Worm (Caenorhabditis elegans): ENCODE measurements around the gene T05C7.7.
"Not testable (repeated sequence)": the region's sequence is repeated elsewhere in the genome, so short reads cannot be mapped to it uniquely, and the experiment has no call there.

Gene T05C7.7

DNA sequence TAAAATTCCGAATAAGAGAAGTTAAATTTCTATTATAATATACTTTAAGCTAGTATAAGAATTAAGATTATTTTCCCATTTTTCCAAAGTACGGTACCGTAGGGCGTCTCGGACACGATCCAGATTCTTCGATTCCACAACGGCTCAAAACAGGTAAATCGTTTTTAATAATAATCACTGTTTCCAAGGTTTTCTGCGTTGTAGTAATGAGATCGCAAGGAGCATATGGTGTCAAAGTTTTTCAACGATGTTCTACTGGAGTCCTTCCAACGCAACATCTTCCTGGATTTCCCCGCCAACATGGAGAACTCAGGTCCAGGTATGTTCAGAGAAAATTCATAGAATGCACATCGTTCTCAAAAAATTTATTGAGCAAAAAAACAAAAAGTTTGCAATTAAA lies at the start of gene T05C7.7:
Gene T05C7.7, plus strand, starts transcription at position 301 of the 400 bp plus-strand sequence.
- TF ChIP-seq let-607 (tag; optimal IDR thresholded peaks at IDR 0.05); Y67H2A.10 (GFP tag; conservative IDR thresholded peaks at IDR 0.05); Y53F4B.3 (GFP tag; IDR thresholded peaks at IDR 0.05): not testable (repeated sequence)

DNA sequence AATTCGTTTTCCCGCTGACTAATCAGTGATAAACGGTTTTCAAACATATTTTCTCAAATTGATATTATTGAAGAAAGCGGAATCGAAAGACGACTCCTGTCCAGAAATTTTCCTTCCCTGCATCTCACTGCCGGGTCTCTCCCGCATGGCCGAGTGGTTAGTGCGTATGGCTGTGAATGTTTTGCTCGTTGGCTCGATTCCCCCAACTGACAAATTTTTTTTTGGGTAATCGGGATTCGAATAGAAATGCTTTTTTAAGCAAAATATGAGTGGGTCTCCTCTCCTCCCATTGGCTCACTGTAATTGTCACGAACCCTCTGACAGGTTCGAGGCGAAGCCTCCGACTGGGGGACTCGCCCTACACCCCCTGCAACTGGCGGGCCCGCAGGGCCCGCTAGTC lies 44.3 kb upstream of the T05C7.7 start:
- TF ChIP-seq hmg-1.2 (GFP tag; IDR thresholded peaks at IDR 0.05) = peak; percentile 22; the same call in 1 of the 2 replicates
- TF ChIP-seq D2030.7 (GFP tag; IDR thresholded peaks at IDR 0.05) = peak; percentile 59
- 0 out of 2 replicates have a peak, but pooled peaks have one; percentile 22 for TF ChIP-seq dox-1 (GFP tag; IDR thresholded peaks at IDR 0.05)

DNA sequence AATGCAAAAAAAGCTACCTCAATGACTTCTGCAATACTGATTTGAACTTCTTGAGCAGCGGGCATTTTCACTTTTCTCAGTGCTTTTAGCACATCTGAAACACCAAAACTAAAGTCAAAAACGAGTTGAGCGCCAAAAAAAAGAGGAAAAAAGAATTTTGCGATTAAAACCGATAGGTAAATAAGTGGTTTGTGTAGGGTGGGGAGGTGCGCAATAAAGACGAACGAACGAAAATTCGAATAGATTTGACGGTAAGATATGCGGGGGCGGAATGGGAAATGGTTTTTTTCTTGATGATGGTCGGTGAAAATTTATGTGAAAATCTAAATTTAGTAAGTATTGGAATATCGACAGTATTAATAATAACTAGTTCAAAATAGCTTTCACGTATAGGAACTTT lies 12.8 kb upstream of the T05C7.7 start, which contains the start of gene frm-5.1:
Gene frm-5.1, minus strand, starts transcription at position 101 of the 400 bp plus-strand sequence.
- no peak for TF ChIP-seq egrh-3 (GFP tag; IDR thresholded peaks at IDR 0.05)
- TF ChIP-seq sptf-2 (GFP tag; optimal IDR thresholded peaks at IDR 0.05) = no peak
- no peak for TF ChIP-seq somi-1 (GFP tag; optimal IDR thresholded peaks at IDR 0.05)
- no peak for TF ChIP-seq ztf-6 (GFP tag; IDR thresholded peaks at IDR 0.05)
- no peak for TF ChIP-seq unc-130 (GFP tag; optimal IDR thresholded peaks at IDR 0.05)
- no peak for TF ChIP-seq ZK185.1 (tag; optimal IDR thresholded peaks at IDR 0.05; ENCODE audit: poor library complexity, severe bottlenecking)
- no peak for TF ChIP-seq efl-1 (GFP tag; optimal IDR thresholded peaks at IDR 0.05)
- TF ChIP-seq snpc-4 (GFP tag; optimal IDR thresholded peaks at IDR 0.05) = no peak
- no peak for TF ChIP-seq snpc-4 (tag; optimal IDR thresholded peaks at IDR 0.05)
- no peak for TF ChIP-seq lin-26 (GFP tag; IDR thresholded peaks at IDR 0.05)
- no peak for TF ChIP-seq madf-10 (tag; optimal IDR thresholded peaks at IDR 0.05)
- TF ChIP-seq mel-28 (tag; optimal IDR thresholded peaks at IDR 0.05; ENCODE audit: borderline replicate concordance) = no peak
- TF ChIP-seq lir-1 (GFP tag; conservative IDR thresholded peaks at IDR 0.05) = no peak
- no peak for TF ChIP-seq F33H1.4 (GFP tag; IDR thresholded peaks at IDR 0.05)
- TF ChIP-seq lin-35 (GFP tag; optimal IDR thresholded peaks at IDR 0.05) = no peak
- TF ChIP-seq B0336.3 (GFP tag; IDR thresholded peaks at IDR 0.05) = no peak
- no peak for TF ChIP-seq cebp-1 (GFP tag; IDR thresholded peaks at IDR 0.05)
- TF ChIP-seq cebp-1 (tag; optimal IDR thresholded peaks at IDR 0.05) = no peak
- TF ChIP-seq bed-1 (GFP tag; IDR thresholded peaks at IDR 0.05) = no peak

DNA sequence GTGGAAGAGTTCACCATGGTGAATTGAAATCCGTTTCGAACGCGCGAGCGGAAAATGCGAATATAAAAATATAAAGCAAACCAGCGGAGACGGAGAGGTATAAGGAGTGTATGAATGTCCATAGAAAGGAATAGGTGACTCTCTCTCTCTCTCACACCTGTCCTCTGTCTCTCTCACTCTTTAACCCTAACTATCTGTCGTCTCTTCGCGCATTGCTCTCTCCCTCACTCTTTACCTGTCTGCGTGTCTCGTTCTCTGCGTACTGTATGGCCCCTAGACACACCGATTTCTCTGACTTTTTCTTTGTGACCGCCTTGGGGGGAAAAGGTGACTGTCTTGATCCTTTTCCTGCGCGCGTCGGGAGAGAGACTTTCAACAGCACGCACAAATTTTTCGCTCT lies 10.3 kb upstream of the T05C7.7 start:
- TF ChIP-seq zim-3 (tag; optimal IDR thresholded peaks at IDR 0.05) (no peak), pbrm-1 (GFP tag; IDR thresholded peaks at IDR 0.05) (no peak), Y67H2A.10 (GFP tag; conservative IDR thresholded peaks at IDR 0.05) (no peak), F22D6.2 (tag; optimal IDR thresholded peaks at IDR 0.05) (no peak), zfh-2 (GFP tag; conservative IDR thresholded peaks at IDR 0.05) (peak; percentile 69; the same call in 1 of the 2 replicates), F33H1.4 (GFP tag; IDR thresholded peaks at IDR 0.05) (no peak), ceh-79 (tag; optimal IDR thresholded peaks at IDR 0.05) (no peak), let-607 (tag; optimal IDR thresholded peaks at IDR 0.05) (no peak), K12H6.12 (tag; optimal IDR thresholded peaks at IDR 0.05) (no peak), tlf-1 (GFP tag; optimal IDR thresholded peaks at IDR 0.05) (no peak), fkh-3 (tag; optimal IDR thresholded peaks at IDR 0.05) (no peak), madf-3 (GFP tag; IDR thresholded peaks at IDR 0.05) (no peak), akir-1 (GFP tag; optimal IDR thresholded peaks at IDR 0.05) (no peak), ceh-40 (GFP tag; IDR thresholded peaks at IDR 0.05) (no peak), bed-1 (GFP tag; IDR thresholded peaks at IDR 0.05) (no peak), mel-28 (tag; optimal IDR thresholded peaks at IDR 0.05; ENCODE audit: borderline replicate concordance) (peak; percentile 6), lin-35 (GFP tag; optimal IDR thresholded peaks at IDR 0.05) (no peak), nhr-120 (GFP tag; IDR thresholded peaks at IDR 0.05) (no peak), F52B5.7 (tag; optimal IDR thresholded peaks at IDR 0.05) (no peak), atf-7 (tag; optimal IDR thresholded peaks at IDR 0.05) (no peak), hmg-1.2 (GFP tag; IDR thresholded peaks at IDR 0.05) (peak; percentile 88; the same call in 1 of the 2 replicates), nfyb-1 (GFP tag; IDR thresholded peaks at IDR 0.05) (no peak), F57C9.4 (tag; optimal IDR thresholded peaks at IDR 0.05) (no peak), mcd-1 (GFP tag; IDR thresholded peaks at IDR 0.05) (0 out of 2 replicates have a peak, but pooled peaks have one; percentile 19), lin-40 (tag; optimal IDR thresholded peaks at IDR 0.05) (peak; percentile 34), lin-26 (GFP tag; IDR thresholded peaks at IDR 0.05) (0 out of 2 replicates have a peak, but pooled peaks have one; percentile 34), F57A8.1 (GFP tag; optimal IDR thresholded peaks at IDR 0.05) (no peak)
